Fruit fly (Drosophila melanogaster) whole organism, embryonic: ENCODE results near the gene CG31141.
A peak's percentile ranks its signal among the peaks of the same experiment; 100 is the strongest.

ENCODE experiments used
- Antp ChIP-seq: fragments of 200-800 bp; sonication (Bioruptor generic); optimal IDR thresholded peaks from 3 replicates; lab custom pipeline; 2016; ENCODE audit warnings: missing biosample characterization, missing genetic modification characterization
- Asciz ChIP-seq: fragments of 200-800 bp; sonication (Bioruptor generic); optimal IDR thresholded peaks from 2 replicates; lab custom pipeline; 2017; ENCODE audit warnings: missing biosample characterization, mild to moderate bottlenecking, missing genetic modification characterization, missing genetic modification reagents
- Bteb2 ChIP-seq: fragments of 200-800 bp; sonication (Bioruptor generic); optimal IDR thresholded peaks from 2 replicates; lab custom pipeline; 2016; ENCODE audit warnings: missing biosample characterization, missing genetic modification characterization
- CG11093 ChIP-seq: fragments of 200-800 bp; sonication (Bioruptor generic); IDR thresholded peaks from 3 replicates; pipeline ENCODE4 v1.3.6; 2022; ENCODE audit warnings: missing biosample characterization, missing genetic modification characterization
- CG11695 ChIP-seq: fragments of 200-800 bp; sonication (Bioruptor generic); IDR thresholded peaks from 3 replicates; pipeline ENCODE4 v1.3.6; 2022; ENCODE audit warnings: missing biosample characterization, missing genetic modification characterization
- CG14965 ChIP-seq: fragments of 200-800 bp; sonication (Bioruptor generic); optimal IDR thresholded peaks from 2 replicates; lab custom pipeline; 2016; ENCODE audit warnings: missing biosample characterization, missing genetic modification characterization, borderline replicate concordance
- CG15696 ChIP-seq: fragments of 200-800 bp; sonication (Bioruptor generic); optimal IDR thresholded peaks from 2 replicates; lab custom pipeline; 2019; ENCODE audit warnings: missing biosample characterization, mild to moderate bottlenecking, missing genetic modification characterization, moderate library complexity
- CG1602 ChIP-seq: fragments of 200-800 bp; sonication (Bioruptor generic); optimal IDR thresholded peaks from 3 replicates; lab custom pipeline; 2016; ENCODE audit warnings: missing biosample characterization, missing genetic modification characterization
- CG1647 ChIP-seq: fragments of 200-800 bp; sonication (Bioruptor generic); optimal IDR thresholded peaks from 3 replicates; lab custom pipeline; 2016; ENCODE audit warnings: missing biosample characterization, missing genetic modification characterization
- CG17829 ChIP-seq: fragments of 200-800 bp; optimal IDR thresholded peaks from 2 replicates; lab custom pipeline; 2019; ENCODE audit warnings: missing biosample characterization, mild to moderate bottlenecking, missing genetic modification characterization, moderate library complexity
- CG3281 ChIP-seq: fragments of 200-800 bp; sonication (Bioruptor generic); optimal IDR thresholded peaks from 3 replicates; lab custom pipeline; 2017; ENCODE audit warnings: missing biosample characterization, mild to moderate bottlenecking, missing genetic modification characterization
- CG33213 ChIP-seq: fragments of 200-800 bp; sonication (Bioruptor generic); optimal IDR thresholded peaks from 3 replicates; lab custom pipeline; 2016; ENCODE audit warnings: missing biosample characterization, missing genetic modification characterization
- CG4328 ChIP-seq: fragments of 200-800 bp; sonication (Bioruptor generic); optimal IDR thresholded peaks from 3 replicates; lab custom pipeline; 2017; ENCODE audit warnings: missing biosample characterization, missing genetic modification reagents, missing genetic modification characterization
- CG4707 ChIP-seq: fragments of 200-800 bp; sonication (Bioruptor generic); optimal IDR thresholded peaks from 2 replicates; lab custom pipeline; 2018; ENCODE audit warnings: missing biosample characterization, mild to moderate bottlenecking, missing genetic modification characterization, moderate library complexity
- CG4820 ChIP-seq: fragments of 200-800 bp; sonication (Bioruptor generic); optimal IDR thresholded peaks from 3 replicates; lab custom pipeline; 2016; ENCODE audit warnings: missing biosample characterization, missing genetic modification characterization
- CG6689 ChIP-seq: fragments of 200-800 bp; sonication (Bioruptor generic); IDR thresholded peaks from 2 replicates; pipeline ENCODE4 v1.3.6; 2022; ENCODE audit warnings: missing biosample characterization, missing genetic modification characterization
- CG6854 ChIP-seq: fragments of 200-800 bp; sonication (Bioruptor generic); optimal IDR thresholded peaks from 3 replicates; lab custom pipeline; 2017; ENCODE audit warnings: missing biosample characterization, mild to moderate bottlenecking, missing genetic modification characterization
- Chrac-16 ChIP-seq: fragments of 200-800 bp; sonication (Bioruptor generic); optimal IDR thresholded peaks from 3 replicates; lab custom pipeline; 2016; ENCODE audit warnings: missing biosample characterization, missing genetic modification characterization
- D ChIP-seq, 2 experiments: fragments of 200-800 bp in 1 of 2; fragments of >200 bp in 1 of 2; sonication (Bioruptor generic) in 1 of 2; optimal IDR thresholded peaks; 2 replicates in 1 of 2; 3 replicates in 1 of 2; lab custom pipeline; 2017; ENCODE audit warnings: mild to moderate bottlenecking in 1 of 2, missing biosample characterization in 1 of 2, missing genetic modification characterization in 1 of 2, missing genetic modification reagents in 1 of 2
- D19B ChIP-seq: fragments of 200-800 bp; sonication (Bioruptor generic); optimal IDR thresholded peaks from 2 replicates; lab custom pipeline; 2017; ENCODE audit warnings: missing biosample characterization, mild to moderate bottlenecking, missing genetic modification characterization
- Dek ChIP-seq: fragments of 200-800 bp; sonication (Bioruptor generic); optimal IDR thresholded peaks from 3 replicates; lab custom pipeline; 2019; ENCODE audit warnings: missing biosample characterization, mild to moderate bottlenecking, missing genetic modification characterization, moderate library complexity
- Drgx ChIP-seq: fragments of 200-800 bp; sonication (Bioruptor generic); IDR thresholded peaks from 2 replicates; pipeline ENCODE4 v1.3.6; 2022; ENCODE audit warnings: missing biosample characterization, missing genetic modification characterization
- Elba2 ChIP-seq: fragments of 200-800 bp; sonication (Bioruptor generic); optimal IDR thresholded peaks from 3 replicates; lab custom pipeline; 2016; ENCODE audit warnings: missing biosample characterization, missing genetic modification characterization
- Fer3 ChIP-seq: fragments of 200-800 bp; sonication (Bioruptor generic); optimal IDR thresholded peaks from 2 replicates; lab custom pipeline; 2018; ENCODE audit warnings: missing biosample characterization, mild to moderate bottlenecking, missing genetic modification characterization, moderate library complexity
- Hr78 ChIP-seq, 2 experiments: fragments of 200-800 bp in 1 of 2; fragments of >200 bp in 1 of 2; sonication (Bioruptor generic) in 1 of 2; optimal IDR thresholded peaks; 2 replicates each; lab custom pipeline; 2017 to 2019; ENCODE audit warnings: missing biosample characterization in 2 of 2, missing genetic modification characterization in 2 of 2, mild to moderate bottlenecking in 1 of 2, moderate library complexity in 1 of 2
- Lpt ChIP-seq: fragments of >200 bp; optimal IDR thresholded peaks from 2 replicates; lab custom pipeline; 2018; ENCODE audit warnings: missing biosample characterization, missing genetic modification characterization
- MESR4 ChIP-seq: fragments of 200-800 bp; sonication (Bioruptor generic); optimal IDR thresholded peaks from 2 replicates; lab custom pipeline; 2018; ENCODE audit warnings: missing biosample characterization, mild to moderate bottlenecking, missing genetic modification characterization, moderate library complexity
- MTF-1 ChIP-seq: fragments of 200-800 bp; sonication (Bioruptor generic); optimal IDR thresholded peaks from 2 replicates; lab custom pipeline; 2018; ENCODE audit warnings: missing biosample characterization, mild to moderate bottlenecking, missing genetic modification characterization, borderline replicate concordance
- Mad ChIP-seq: fragments of 200-800 bp; sonication (Bioruptor generic); optimal IDR thresholded peaks from 2 replicates; lab custom pipeline; 2016; ENCODE audit warnings: missing biosample characterization, missing genetic modification characterization
- Med ChIP-seq: fragments of 200-800 bp; sonication (Bioruptor generic); peaks from one replicate; lab custom pipeline; 2016; ENCODE audit warnings: missing biosample characterization, missing genetic modification characterization, mild to moderate bottlenecking, inconsistent platforms, moderate library complexity
- NC2β ChIP-seq: fragments of 200-800 bp; sonication (Bioruptor generic); optimal IDR thresholded peaks from 2 replicates; lab custom pipeline; 2016; ENCODE audit warnings: missing biosample characterization, missing genetic modification characterization
- Scr ChIP-seq: fragments of 200-800 bp; sonication (Bioruptor generic); IDR thresholded peaks from 2 replicates; pipeline ENCODE4 v1.3.6; 2022; ENCODE audit warnings: missing biosample characterization, missing genetic modification characterization; ENCODE audit not compliant: partially characterized antibody
- Ssrp ChIP-seq: fragments of 200-800 bp; sonication (Bioruptor generic); optimal IDR thresholded peaks from 2 replicates; lab custom pipeline; 2018; ENCODE audit warnings: missing biosample characterization, mild to moderate bottlenecking, missing genetic modification characterization, moderate library complexity
- YL-1 ChIP-seq: fragments of 200-800 bp; sonication (Bioruptor generic); optimal IDR thresholded peaks from 3 replicates; lab custom pipeline; 2017; ENCODE audit warnings: missing biosample characterization, mild to moderate bottlenecking, missing genetic modification characterization
- az2 ChIP-seq: fragments of 200-800 bp; sonication (Bioruptor generic); optimal IDR thresholded peaks from 3 replicates; lab custom pipeline; 2016; ENCODE audit warnings: missing biosample characterization, missing genetic modification characterization
- bbx ChIP-seq: fragments of 200-800 bp; sonication (Bioruptor generic); IDR thresholded peaks from 2 replicates; pipeline ENCODE4 v1.3.6; 2022; ENCODE audit warnings: missing biosample characterization, missing genetic modification characterization; ENCODE audit not compliant: partially characterized antibody
- dan ChIP-seq: fragments of 200-800 bp; sonication (Bioruptor generic); IDR thresholded peaks from 2 replicates; pipeline ENCODE4 v1.3.6; 2022; ENCODE audit warnings: missing biosample characterization, missing genetic modification characterization
- dm ChIP-seq: fragments of 200-800 bp; sonication (Bioruptor generic); optimal IDR thresholded peaks from 3 replicates; lab custom pipeline; 2016; ENCODE audit warnings: missing biosample characterization, missing genetic modification characterization
- fd102C ChIP-seq: fragments of 200-800 bp; sonication (Bioruptor generic); optimal IDR thresholded peaks from 2 replicates; lab custom pipeline; 2018; ENCODE audit warnings: missing biosample characterization, mild to moderate bottlenecking, missing genetic modification characterization, moderate library complexity
- hth ChIP-seq: fragments of >200 bp; optimal IDR thresholded peaks from 2 replicates; lab custom pipeline; 2017; ENCODE audit warnings: inconsistent platforms
- kah ChIP-seq: fragments of 200-800 bp; sonication (Bioruptor generic); optimal IDR thresholded peaks from 2 replicates; lab custom pipeline; 2018; ENCODE audit warnings: missing biosample characterization, mild to moderate bottlenecking, missing genetic modification characterization
- pfk ChIP-seq: fragments of 200-800 bp; sonication (Bioruptor generic); optimal IDR thresholded peaks from 2 replicates; lab custom pipeline; 2018; ENCODE audit warnings: missing biosample characterization, mild to moderate bottlenecking, missing genetic modification characterization, moderate library complexity
- pita ChIP-seq: fragments of 200-800 bp; sonication (Bioruptor generic); optimal IDR thresholded peaks from 2 replicates; lab custom pipeline; 2017; ENCODE audit warnings: missing biosample characterization, mild to moderate bottlenecking, missing genetic modification characterization
- prd ChIP-seq, 3 experiments: fragments of >200 bp in 2 of 3; fragments of 200-800 bp in 1 of 3; sonication (Bioruptor generic) in 1 of 3; optimal IDR thresholded peaks in 2 of 3; IDR thresholded peaks in 1 of 3; 2 replicates in 2 of 3; 3 replicates in 1 of 3; pipeline versions ENCODE4 v1.3.6 to Lab custom; 2017 to 2022; ENCODE audit warnings: missing biosample characterization in 1 of 3, missing genetic modification characterization in 1 of 3
- so ChIP-seq: fragments of 200-800 bp; sonication (Bioruptor generic); IDR thresholded peaks from 3 replicates; pipeline ENCODE4 v1.3.6; 2022; ENCODE audit warnings: missing biosample characterization, missing genetic modification characterization
- sug ChIP-seq: fragments of 200-800 bp; optimal IDR thresholded peaks from 2 replicates; lab custom pipeline; 2019; ENCODE audit warnings: missing biosample characterization, mild to moderate bottlenecking, missing genetic modification characterization, moderate library complexity
- toy ChIP-seq: fragments of 200-800 bp; sonication (Bioruptor generic); IDR thresholded peaks from 2 replicates; pipeline ENCODE4 v1.3.6; 2022; ENCODE audit warnings: missing biosample characterization, missing genetic modification characterization

CG31141 gene

dm6 chr3R:23933684-23934575, 10.8 kb downstream of the CG31141 start, which contains the start of gene CG5854 (continued):
- TF ChIP-seq Hr78 (GFP tag; optimal IDR thresholded peaks at IDR 0.05; lab: Kevin White, UChicago) = peak in 1 of 2 experiments; percentile 18
- TF ChIP-seq CG15696 (tag; lab: Kevin White, UChicago) = peak; percentile 22
- TF ChIP-seq D (optimal IDR thresholded peaks at IDR 0.05; lab: Kevin White, UChicago) = no peak
- TF ChIP-seq D (GFP tag; optimal IDR thresholded peaks at IDR 0.05; lab: Kevin White, UChicago) = peak; percentile 74
- TF ChIP-seq CG3281 (GFP tag; lab: Kevin White, UChicago) = peak; percentile 79
- TF ChIP-seq YL-1 (GFP tag; lab: Kevin White, UChicago) = peak; percentile 65
- no peak for TF ChIP-seq pfk (GFP tag; lab: Kevin White, UChicago)
- TF ChIP-seq fd102C (GFP tag; lab: Kevin White, UChicago) = no peak
- TF ChIP-seq CG1647 (GFP tag; lab: Kevin White, UChicago) = peak; percentile 59
- TF ChIP-seq Elba2 = no peak
- peak; percentile 59 for TF ChIP-seq CG17829 (tag; lab: Kevin White, UChicago)
- TF ChIP-seq bbx = no peak; the same call in 1 of the 2 replicates
- TF ChIP-seq CG1602 (GFP tag; lab: Kevin White, UChicago) = peak; percentile 39
- TF ChIP-seq CG11695 (GFP tag; lab: Robert Waterston, UW) = peak; percentile 81
- peak; percentile 64 for TF ChIP-seq Bteb2 (GFP tag; lab: Kevin White, UChicago)
- peak; percentile 29 for TF ChIP-seq sug (tag; lab: Kevin White, UChicago)
- peak; percentile 79 for TF ChIP-seq Asciz (GFP tag; lab: Kevin White, UChicago)
- no peak for TF ChIP-seq Scr
- no peak for TF ChIP-seq dan (GFP tag; lab: Robert Waterston, UW)
- no peak for TF ChIP-seq hth (lab: Kevin White, UChicago)
- peak; percentile 56 for TF ChIP-seq CG33213
- no peak for TF ChIP-seq CG4328
- TF ChIP-seq MESR4 (GFP tag; lab: Kevin White, UChicago) = peak; percentile 86
- TF ChIP-seq Lpt (GFP tag; lab: Kevin White, UChicago) = no peak
- TF ChIP-seq Fer3 (tag; lab: Kevin White, UChicago) = peak; percentile 73
- peak; percentile 66 for TF ChIP-seq MTF-1 (GFP tag; lab: Kevin White, UChicago)
- TF ChIP-seq Drgx (GFP tag; lab: Robert Waterston, UW) = peak; percentile 98
- peak; percentile 74; the same call in 2 of the 3 replicates for TF ChIP-seq so (GFP tag; lab: Robert Waterston, UW)
- no peak for TF ChIP-seq CG14965 (GFP tag; lab: Kevin White, UChicago)
- TF ChIP-seq NC2β (GFP tag; lab: Kevin White, UChicago) = peak; percentile 75
- TF ChIP-seq Dek (tag; lab: Kevin White, UChicago) = peak; percentile 22
- TF ChIP-seq Mad = peak; percentile 68
- TF ChIP-seq Antp (GFP tag; lab: Kevin White, UChicago) = peak; percentile 74
- TF ChIP-seq D19B (GFP tag; lab: Kevin White, UChicago) = peak; percentile 14
- TF ChIP-seq Med (GFP tag; lab: Kevin White, UChicago) = peak; percentile 96
- TF ChIP-seq Ssrp (tag; lab: Kevin White, UChicago) = peak; percentile 68
- TF ChIP-seq CG6689 (GFP tag; lab: Robert Waterston, UW) = peak; percentile 73
- TF ChIP-seq CG6854 (GFP tag; lab: Kevin White, UChicago) = peak; percentile 53
- peak; percentile 68 for TF ChIP-seq CG4820
- no peak for TF ChIP-seq kah
- peak; percentile 4 for TF ChIP-seq dm
- peak; percentile 75 for TF ChIP-seq CG4707 (GFP tag; lab: Kevin White, UChicago)
- no peak for TF ChIP-seq pita (GFP tag; lab: Kevin White, UChicago)
- 0 out of 3 replicates have a peak, but pooled peaks have one; percentile 53 for TF ChIP-seq CG11093 (GFP tag; lab: Robert Waterston, UW)
- TF ChIP-seq prd (optimal IDR thresholded peaks at IDR 0.05; lab: Kevin White, UChicago) = no peak
- peak; percentile 74 for TF ChIP-seq prd (GFP tag; IDR thresholded peaks at IDR 0.05; lab: Robert Waterston, UW)
- peak; percentile 64 for TF ChIP-seq Chrac-16
- no peak for TF ChIP-seq toy
- TF ChIP-seq az2 (GFP tag; lab: Kevin White, UChicago) = peak; percentile 81
